Fruit fly (Drosophila melanogaster) whole organism, embryonic: ENCODE results near the gene CG31637.

ENCODE experiments used
- Adf1 ChIP-seq: fragments of 200-800 bp; sonication (Bioruptor generic); IDR thresholded peaks from 2 replicates; pipeline ENCODE4 v1.3.6; 2022; ENCODE audit warnings: missing biosample characterization, missing genetic modification characterization
- B-H2 ChIP-seq: fragments of 200-800 bp; sonication (Bioruptor generic); optimal IDR thresholded peaks from 2 replicates; lab custom pipeline; 2018; ENCODE audit warnings: missing biosample characterization, mild to moderate bottlenecking, missing genetic modification characterization
- BtbVII ChIP-seq: fragments of 200-800 bp; sonication (Bioruptor generic); optimal IDR thresholded peaks from 3 replicates; lab custom pipeline; 2017; ENCODE audit warnings: missing biosample characterization, mild to moderate bottlenecking, missing genetic modification characterization
- CG10147 ChIP-seq: fragments of 200-800 bp; sonication (Bioruptor generic); optimal IDR thresholded peaks from 2 replicates; lab custom pipeline; 2019; ENCODE audit warnings: missing biosample characterization, mild to moderate bottlenecking, missing genetic modification characterization, moderate library complexity
- CG11456 ChIP-seq: fragments of 200-800 bp; sonication (Bioruptor generic); IDR thresholded peaks from 3 replicates; pipeline ENCODE4 v1.3.6; 2022; ENCODE audit warnings: missing biosample characterization, missing genetic modification characterization
- CG12219 ChIP-seq: fragments of 200-800 bp; sonication (Bioruptor generic); optimal IDR thresholded peaks from 3 replicates; lab custom pipeline; 2018; ENCODE audit warnings: missing biosample characterization, mild to moderate bottlenecking, missing genetic modification characterization
- CG13123 ChIP-seq: fragments of 200-800 bp; sonication (Bioruptor generic); optimal IDR thresholded peaks from 2 replicates; lab custom pipeline; 2016; ENCODE audit warnings: missing biosample characterization, missing genetic modification characterization
- CG13424 ChIP-seq: fragments of 200-800 bp; sonication (Bioruptor generic); optimal IDR thresholded peaks from 2 replicates; lab custom pipeline; 2019; ENCODE audit warnings: missing biosample characterization, mild to moderate bottlenecking, missing genetic modification characterization, moderate library complexity
- CG17361 ChIP-seq: fragments of 200-800 bp; sonication (Bioruptor generic); IDR thresholded peaks from 3 replicates; pipeline ENCODE4 v1.3.6; 2022; ENCODE audit warnings: missing biosample characterization, missing genetic modification characterization
- CG17912 ChIP-seq: fragments of 200-800 bp; sonication (Bioruptor generic); optimal IDR thresholded peaks from 2 replicates; lab custom pipeline; 2018; ENCODE audit warnings: missing biosample characterization, mild to moderate bottlenecking, missing genetic modification characterization
- CG18011 ChIP-seq: fragments of 200-800 bp; sonication (Bioruptor generic); optimal IDR thresholded peaks from 2 replicates; lab custom pipeline; 2017; ENCODE audit warnings: missing biosample characterization, missing genetic modification characterization, mild to moderate bottlenecking, moderate library complexity, missing genotype
- CG18764 ChIP-seq: fragments of 200-800 bp; sonication (Bioruptor generic); optimal IDR thresholded peaks from 3 replicates; lab custom pipeline; 2016; ENCODE audit warnings: missing biosample characterization, missing genetic modification characterization
- CG31388 ChIP-seq: fragments of 200-800 bp; sonication (Bioruptor generic); optimal IDR thresholded peaks from 2 replicates; lab custom pipeline; 2016; ENCODE audit warnings: missing biosample characterization, missing genetic modification characterization
- CG5953 ChIP-seq: fragments of 200-800 bp; sonication (Bioruptor generic); IDR thresholded peaks from 2 replicates; pipeline ENCODE4 v1.3.6; 2022; ENCODE audit warnings: missing biosample characterization, missing genetic modification characterization
- CG6175 ChIP-seq: fragments of 200-800 bp; sonication (Bioruptor generic); IDR thresholded peaks from 3 replicates; pipeline ENCODE4 v1.3.6; 2022; ENCODE audit warnings: missing biosample characterization, missing genetic modification characterization
- CG8290 ChIP-seq, 3 experiments: fragments of 200-800 bp; sonication (Bioruptor generic); optimal IDR thresholded peaks; 2 replicates each; lab custom pipeline; 2016 to 2019; ENCODE audit warnings: missing biosample characterization in 3 of 3, missing genetic modification characterization in 3 of 3, mild to moderate bottlenecking in 2 of 3, moderate library complexity in 1 of 3
- CG8765 ChIP-seq: fragments of 200-800 bp; sonication (Bioruptor generic); IDR thresholded peaks from 2 replicates; pipeline ENCODE4 v1.3.6; 2022; ENCODE audit warnings: missing biosample characterization, missing genetic modification characterization
- D19B ChIP-seq: fragments of 200-800 bp; sonication (Bioruptor generic); optimal IDR thresholded peaks from 2 replicates; lab custom pipeline; 2017; ENCODE audit warnings: missing biosample characterization, mild to moderate bottlenecking, missing genetic modification characterization
- Dip3 ChIP-seq: fragments of 200-800 bp; sonication (Bioruptor generic); optimal IDR thresholded peaks from 3 replicates; lab custom pipeline; 2016; ENCODE audit warnings: missing biosample characterization, missing genetic modification characterization
- Dll ChIP-seq: fragments of 200-800 bp; sonication (Bioruptor generic); IDR thresholded peaks from 4 replicates; pipeline ENCODE4 v1.3.6; 2022; ENCODE audit warnings: missing biosample characterization, missing genetic modification characterization; ENCODE audit not compliant: partially characterized antibody
- Doc3 ChIP-seq: fragments of 200-800 bp; sonication (Bioruptor generic); IDR thresholded peaks from 3 replicates; pipeline ENCODE4 v1.3.6; 2022; ENCODE audit warnings: missing biosample characterization, missing genetic modification characterization; ENCODE audit not compliant: partially characterized antibody
- Elba2 ChIP-seq: fragments of 200-800 bp; sonication (Bioruptor generic); optimal IDR thresholded peaks from 3 replicates; lab custom pipeline; 2016; ENCODE audit warnings: missing biosample characterization, missing genetic modification characterization
- Ets65A ChIP-seq: fragments of 200-800 bp; sonication (Bioruptor generic); peaks from one replicate; lab custom pipeline; 2016; ENCODE audit warnings: missing biosample characterization, missing genetic modification characterization
- GATAe ChIP-seq: fragments of 200-800 bp; sonication (Bioruptor generic); conservative IDR thresholded peaks from 2 replicates; pipeline ENCODE4 v1.3.6; 2022; ENCODE audit warnings: missing biosample characterization, missing genetic modification characterization
- Hey ChIP-seq: fragments of 200-800 bp; sonication (Bioruptor generic); optimal IDR thresholded peaks from 3 replicates; lab custom pipeline; 2018; ENCODE audit warnings: missing biosample characterization, mild to moderate bottlenecking, missing genetic modification characterization
- Lpt ChIP-seq: fragments of >200 bp; optimal IDR thresholded peaks from 2 replicates; lab custom pipeline; 2018; ENCODE audit warnings: missing biosample characterization, missing genetic modification characterization
- Med ChIP-seq: fragments of 200-800 bp; sonication (Bioruptor generic); peaks from one replicate; lab custom pipeline; 2016; ENCODE audit warnings: missing biosample characterization, missing genetic modification characterization, mild to moderate bottlenecking, inconsistent platforms, moderate library complexity
- Meics ChIP-seq: fragments of 200-800 bp; sonication (Bioruptor generic); optimal IDR thresholded peaks from 2 replicates; lab custom pipeline; 2017; ENCODE audit warnings: missing biosample characterization, mild to moderate bottlenecking, missing genetic modification characterization
- Ravus ChIP-seq: fragments of 200-800 bp; sonication (Bioruptor generic); IDR thresholded peaks from 2 replicates; pipeline ENCODE4 v1.3.6; 2022; ENCODE audit warnings: missing biosample characterization, missing genetic modification characterization
- ac ChIP-seq: fragments of 200-800 bp; sonication (Bioruptor generic); optimal IDR thresholded peaks from 3 replicates; lab custom pipeline; 2017; ENCODE audit warnings: missing biosample characterization, mild to moderate bottlenecking, missing genetic modification characterization
- ap ChIP-seq: fragments of 200-800 bp; sonication (Bioruptor generic); IDR thresholded peaks from 2 replicates; pipeline ENCODE4 v1.3.6; 2022; ENCODE audit warnings: missing biosample characterization, missing genetic modification characterization
- danr ChIP-seq: fragments of 200-800 bp; sonication (Bioruptor generic); IDR thresholded peaks from 2 replicates; pipeline ENCODE4 v1.3.6; 2022; ENCODE audit warnings: missing biosample characterization, missing genetic modification characterization
- dmrt11E ChIP-seq: fragments of 200-800 bp; sonication (Bioruptor generic); optimal IDR thresholded peaks from 3 replicates; lab custom pipeline; 2018; ENCODE audit warnings: missing biosample characterization, mild to moderate bottlenecking, missing genetic modification characterization, moderate library complexity
- dmrt99B ChIP-seq: fragments of 200-800 bp; sonication (Bioruptor generic); optimal IDR thresholded peaks from 2 replicates; lab custom pipeline; 2018; ENCODE audit warnings: missing biosample characterization, mild to moderate bottlenecking, missing genetic modification characterization, moderate library complexity
- exex ChIP-seq: fragments of 200-800 bp; sonication (Bioruptor generic); optimal IDR thresholded peaks from 4 replicates; lab custom pipeline; 2018; ENCODE audit warnings: missing biosample characterization, mild to moderate bottlenecking, missing genetic modification characterization, moderate library complexity
- ftz-f1 ChIP-seq: fragments of 200-800 bp; sonication (Bioruptor generic); optimal IDR thresholded peaks from 2 replicates; lab custom pipeline; 2016; ENCODE audit warnings: missing biosample characterization, missing genetic modification characterization
- fu2 ChIP-seq: fragments of 200-800 bp; sonication (Bioruptor generic); optimal IDR thresholded peaks from 2 replicates; lab custom pipeline; 2016; ENCODE audit warnings: missing biosample characterization, missing genetic modification characterization
- gcm2 ChIP-seq: fragments of 200-800 bp; sonication (Bioruptor generic); optimal IDR thresholded peaks from 2 replicates; lab custom pipeline; 2016; ENCODE audit warnings: missing biosample characterization, missing genetic modification characterization
- grau ChIP-seq: fragments of 200-800 bp; optimal IDR thresholded peaks from 3 replicates; lab custom pipeline; 2019; ENCODE audit warnings: missing biosample characterization, mild to moderate bottlenecking, missing genetic modification characterization, moderate library complexity
- gsb ChIP-seq: fragments of 200-800 bp; sonication (Bioruptor generic); IDR thresholded peaks from 2 replicates; pipeline ENCODE4 v1.3.6; 2022; ENCODE audit warnings: missing biosample characterization, missing genetic modification characterization
- gsb-n ChIP-seq: fragments of 200-800 bp; sonication (Bioruptor generic); optimal IDR thresholded peaks from 3 replicates; lab custom pipeline; 2018; ENCODE audit warnings: missing biosample characterization, mild to moderate bottlenecking, missing genetic modification characterization
- h ChIP-seq: fragments of >200 bp; optimal IDR thresholded peaks from 2 replicates; lab custom pipeline; 2017
- hkb ChIP-seq, 2 experiments: fragments of 200-800 bp in 1 of 2; fragments of >200 bp in 1 of 2; sonication (Bioruptor generic) in 1 of 2; IDR thresholded peaks in 1 of 2; optimal IDR thresholded peaks in 1 of 2; 2 replicates each; pipeline versions ENCODE4 v1.3.6 to Lab custom; 2017 to 2022; ENCODE audit warnings: missing biosample characterization in 1 of 2, missing genetic modification characterization in 1 of 2
- hth ChIP-seq: fragments of >200 bp; optimal IDR thresholded peaks from 2 replicates; lab custom pipeline; 2017; ENCODE audit warnings: inconsistent platforms
- odd ChIP-seq: fragments of 200-800 bp; sonication (Bioruptor generic); optimal IDR thresholded peaks from 2 replicates; lab custom pipeline; 2017; ENCODE audit warnings: missing biosample characterization, mild to moderate bottlenecking, missing genetic modification characterization
- pum ChIP-seq: fragments of 200-800 bp; sonication (Bioruptor generic); optimal IDR thresholded peaks from 2 replicates; lab custom pipeline; 2016; ENCODE audit warnings: missing biosample characterization, missing genetic modification characterization
- sd ChIP-seq: fragments of 200-800 bp; sonication (Bioruptor generic); optimal IDR thresholded peaks from 3 replicates; lab custom pipeline; 2018; ENCODE audit warnings: missing biosample characterization, mild to moderate bottlenecking, missing genetic modification characterization, moderate library complexity
- slou ChIP-seq: fragments of 200-800 bp; sonication (Bioruptor generic); optimal IDR thresholded peaks from 3 replicates; lab custom pipeline; 2016; ENCODE audit warnings: missing biosample characterization, missing genetic modification characterization
- ssp ChIP-seq: fragments of 200-800 bp; sonication (Bioruptor generic); IDR thresholded peaks from 2 replicates; pipeline ENCODE4 v1.3.6; 2022; ENCODE audit warnings: missing biosample characterization, missing genetic modification characterization
- yki ChIP-seq: fragments of >200 bp; optimal IDR thresholded peaks from 3 replicates; lab custom pipeline; 2018
- z ChIP-seq: fragments of 200-800 bp; sonication (Bioruptor generic); IDR thresholded peaks from 3 replicates; pipeline ENCODE4 v1.3.6; 2022; ENCODE audit warnings: missing biosample characterization, missing genetic modification characterization

The CG31637 gene

dm6 chr2L:6455955-6456599 lies 42.4 kb upstream of the CG31637 start, which contains the start of gene frj (continued):
- TF ChIP-seq CG18764 (GFP tag; lab: Kevin White, UChicago) = peak; percentile 53
- peak; percentile 39 for TF ChIP-seq gsb-n (tag; lab: Kevin White, UChicago)
- no peak for TF ChIP-seq Ravus (GFP tag; lab: Robert Waterston, UW)
- TF ChIP-seq CG8765 = peak; percentile 60; the same call in 1 of the 2 replicates
- TF ChIP-seq Meics (GFP tag; lab: Kevin White, UChicago) = peak; percentile 29
- 0 out of 3 replicates have a peak, but pooled peaks have one; percentile 41 for TF ChIP-seq CG6175
- TF ChIP-seq CG17912 (GFP tag; lab: Kevin White, UChicago) = peak; percentile 26
- peak; percentile 50 for TF ChIP-seq CG10147 (GFP tag; lab: Kevin White, UChicago)
- peak; percentile 46 for TF ChIP-seq CG31388 (GFP tag; lab: Kevin White, UChicago)
- peak; percentile 46 for TF ChIP-seq dmrt11E (tag; lab: Kevin White, UChicago)
- TF ChIP-seq grau = peak; percentile 77
- TF ChIP-seq BtbVII (GFP tag; lab: Kevin White, UChicago) = no peak
- no peak for TF ChIP-seq Hey (tag; lab: Kevin White, UChicago)
- TF ChIP-seq h (lab: Kevin White, UChicago) = no peak
- no peak for TF ChIP-seq danr
- peak; percentile 53 for TF ChIP-seq dmrt99B (tag; lab: Kevin White, UChicago)
- TF ChIP-seq gsb = no peak
- peak; percentile 93 for TF ChIP-seq Med (GFP tag; lab: Kevin White, UChicago)
- no peak for TF ChIP-seq odd (GFP tag; lab: Kevin White, UChicago)
- peak; percentile 76 for TF ChIP-seq CG11456 (GFP tag; lab: Robert Waterston, UW)
- TF ChIP-seq B-H2 = no peak
- TF ChIP-seq Elba2 (GFP tag; lab: Kevin White, UChicago) = no peak
- peak; percentile 98 for TF ChIP-seq Ets65A
- TF ChIP-seq CG13424 (tag; lab: Kevin White, UChicago) = peak; percentile 63
- peak; percentile 53 for TF ChIP-seq fu2
- peak; percentile 72 for TF ChIP-seq Dll
- no peak for TF ChIP-seq CG18011 (GFP tag; lab: Kevin White, UChicago)
- no peak for TF ChIP-seq ftz-f1 (GFP tag; lab: Kevin White, UChicago)
- no peak for TF ChIP-seq hth (lab: Kevin White, UChicago)
- TF ChIP-seq pum (GFP tag; lab: Kevin White, UChicago) = peak; percentile 68
- no peak for TF ChIP-seq Adf1 (GFP tag; lab: Robert Waterston, UW)
- TF ChIP-seq Dip3 = peak; percentile 61
- TF ChIP-seq sd (tag; lab: Kevin White, UChicago) = peak; percentile 51
- no peak for TF ChIP-seq Lpt (GFP tag; lab: Kevin White, UChicago)
- TF ChIP-seq CG12219 (GFP tag; lab: Kevin White, UChicago) = no peak
- peak; percentile 76 for TF ChIP-seq CG8290 (GFP tag; optimal IDR thresholded peaks at IDR 0.05; lab: Kevin White, UChicago)
- TF ChIP-seq CG8290 (tag; optimal IDR thresholded peaks at IDR 0.05; lab: Kevin White, UChicago) = peak in 1 of 2 experiments; percentile 73
- no peak for TF ChIP-seq gcm2
- TF ChIP-seq ac (GFP tag; lab: Kevin White, UChicago) = no peak
- 0 out of 3 replicates have a peak, but pooled peaks have one; percentile 59 for TF ChIP-seq Doc3
- TF ChIP-seq D19B (GFP tag; lab: Kevin White, UChicago) = peak; percentile 4
- peak; percentile 55 for TF ChIP-seq hkb (optimal IDR thresholded peaks at IDR 0.05; lab: Kevin White, UChicago)
- peak; percentile 28; the same call in 1 of the 2 replicates for TF ChIP-seq hkb (GFP tag; IDR thresholded peaks at IDR 0.05; lab: Robert Waterston, UW)
- peak; percentile 99 for TF ChIP-seq ssp (GFP tag; lab: Robert Waterston, UW)
- peak; percentile 74 for TF ChIP-seq CG17361 (GFP tag; lab: Robert Waterston, UW)
- TF ChIP-seq slou (GFP tag; lab: Kevin White, UChicago) = peak; percentile 37
- no peak for TF ChIP-seq yki (lab: Kevin White, UChicago)
- TF ChIP-seq exex (tag; lab: Kevin White, UChicago) = peak; percentile 10
- TF ChIP-seq z (GFP tag; lab: Robert Waterston, UW) = 0 out of 3 replicates have a peak, but pooled peaks have one; percentile 38
- no peak for TF ChIP-seq CG5953
- peak; percentile 33 for TF ChIP-seq CG13123 (GFP tag; lab: Kevin White, UChicago)
- no peak for TF ChIP-seq ap
- TF ChIP-seq GATAe = no peak
